Worm (Caenorhabditis elegans): ENCODE data around the gene coq-5.

The coq-5 gene

DNA sequence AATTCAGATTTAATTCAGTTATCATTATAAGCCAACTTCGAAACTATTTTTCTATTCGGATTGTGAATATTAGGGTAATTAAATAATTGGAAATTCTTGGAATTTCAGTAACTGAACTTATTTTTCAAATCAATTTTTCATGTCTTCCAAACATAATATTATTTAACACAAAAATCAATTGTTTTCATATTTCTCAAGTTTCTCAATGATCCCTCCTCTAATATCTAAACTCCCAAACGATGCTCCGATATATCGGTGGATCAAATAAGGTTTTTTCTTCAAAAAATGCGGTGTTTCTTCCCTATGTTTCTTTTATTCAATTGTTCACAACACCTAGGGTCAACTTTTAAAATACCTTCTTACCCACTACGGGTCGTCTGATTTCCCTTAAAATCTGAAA is 41.8 kb downstream of the coq-5 start:
- TF ChIP-seq skn-1 (tag; optimal IDR thresholded peaks at IDR 0.05) (peak; percentile 100), nhr-23 (tag; optimal IDR thresholded peaks at IDR 0.05) (peak; percentile 100), aly-2 (tag; optimal IDR thresholded peaks at IDR 0.05) (no peak)

ce11 chrIII:7815571-7816348 is 42.5 kb downstream of the coq-5 start:
- no peak for TF ChIP-seq fos-1 (tag; optimal IDR thresholded peaks at IDR 0.05)
- TF ChIP-seq egl-5 (tag; optimal IDR thresholded peaks at IDR 0.05), result peak; percentile 27
- no peak for TF ChIP-seq R02D3.7 (tag; optimal IDR thresholded peaks at IDR 0.05)
- no peak for TF ChIP-seq lin-15B (tag; optimal IDR thresholded peaks at IDR 0.05)
- peak; percentile 100 for TF ChIP-seq skn-1 (tag; optimal IDR thresholded peaks at IDR 0.05)
- no peak for TF ChIP-seq egl-27 (tag; optimal IDR thresholded peaks at IDR 0.05)
- TF ChIP-seq mml-1 (tag; optimal IDR thresholded peaks at IDR 0.05), result no peak
- TF ChIP-seq sea-2 (GFP tag; optimal IDR thresholded peaks at IDR 0.05), result no peak
- no peak for TF ChIP-seq ceh-82 (tag; optimal IDR thresholded peaks at IDR 0.05)
- TF ChIP-seq nhr-76 (tag; optimal IDR thresholded peaks at IDR 0.05), result no peak
- no peak for TF ChIP-seq nhr-67 (tag; optimal IDR thresholded peaks at IDR 0.05)
- TF ChIP-seq ama-1 (optimal IDR thresholded peaks at IDR 0.05), result no peak
- no peak for TF ChIP-seq elt-3 (tag; optimal IDR thresholded peaks at IDR 0.05)
- TF ChIP-seq nhr-23 (tag; optimal IDR thresholded peaks at IDR 0.05), result peak; percentile 99
- TF ChIP-seq ZK546.5 (tag; optimal IDR thresholded peaks at IDR 0.05), result no peak
- no peak for TF ChIP-seq unc-62 (GFP tag; optimal IDR thresholded peaks at IDR 0.05)

ce11 chrIII:7815056-7815366 is 43.2 kb downstream of the coq-5 start:
- TF ChIP-seq pha-4 (tag; optimal IDR thresholded peaks at IDR 0.05), result no peak
- no peak for TF ChIP-seq hmg-11 (tag; optimal IDR thresholded peaks at IDR 0.05)
- TF ChIP-seq nhr-25 (tag; optimal IDR thresholded peaks at IDR 0.05), result no peak
- TF ChIP-seq skn-1 (tag; optimal IDR thresholded peaks at IDR 0.05), result no peak
- TF ChIP-seq lin-39 (tag; optimal IDR thresholded peaks at IDR 0.05), result no peak
- no peak for TF ChIP-seq elt-2 (tag; optimal IDR thresholded peaks at IDR 0.05)
- no peak for TF ChIP-seq ama-1 (optimal IDR thresholded peaks at IDR 0.05)
- TF ChIP-seq zag-1 (tag; optimal IDR thresholded peaks at IDR 0.05), result no peak
- TF ChIP-seq fos-1 (tag; optimal IDR thresholded peaks at IDR 0.05), result no peak
- TF ChIP-seq jun-1 (tag; optimal IDR thresholded peaks at IDR 0.05), result no peak
- TF ChIP-seq ztf-4 (tag; optimal IDR thresholded peaks at IDR 0.05), result no peak

- TF ChIP-seq egl-27 (tag; optimal IDR thresholded peaks at IDR 0.05) (no peak), nfya-1 (tag; optimal IDR thresholded peaks at IDR 0.05; ENCODE audit: insufficient read depth) (peak; percentile 79), ZK546.5 (tag; optimal IDR thresholded peaks at IDR 0.05) (no peak), egl-5 (tag; optimal IDR thresholded peaks at IDR 0.05) (peak; percentile 99), pqm-1 (tag; optimal IDR thresholded peaks at IDR 0.05) (no peak), skn-1 (tag; optimal IDR thresholded peaks at IDR 0.05) (peak; percentile 100), elt-2 (tag; optimal IDR thresholded peaks at IDR 0.05) (no peak), nhr-23 (tag; optimal IDR thresholded peaks at IDR 0.05) (peak; percentile 100)
These were observed 43.9 kb downstream of the coq-5 start, which contains the start of gene egl-5 for ce11 chrIII:7814159-7815055. TSS of gene egl-5 (plus strand) at chrIII:7814374.

ce11 chrIII:7812208-7812880 is 45.9 kb downstream of the coq-5 start:
- TF ChIP-seq snpc-4 (tag; optimal IDR thresholded peaks at IDR 0.05) (no peak), mml-1 (tag; optimal IDR thresholded peaks at IDR 0.05) (no peak), nfya-1 (tag; optimal IDR thresholded peaks at IDR 0.05; ENCODE audit: insufficient read depth) (peak; percentile 96), egl-5 (tag; optimal IDR thresholded peaks at IDR 0.05) (peak; percentile 100), nhr-28 (tag; optimal IDR thresholded peaks at IDR 0.05) (no peak)
